Worm (Caenorhabditis elegans) whole organism, L4 larva: ENCODE measurements around the gene scl-17.
"Not testable (repeated sequence)": the region's sequence is repeated elsewhere in the genome, so short reads cannot be mapped to it uniquely, and the experiment has no call there.

ENCODE experiments used
- lin-39 ChIP-seq: fragments of 150-350 bp; optimal IDR thresholded peaks from 2 replicates; lab custom pipeline; 2014; ENCODE audit warnings: missing biosample characterization, missing genetic modification reagents, missing genetic modification characterization
- lsy-2 ChIP-seq, 2 experiments: fragments of 150-350 bp in 1 of 2; sonication (generic microtip) in 1 of 2; optimal IDR thresholded peaks; 2 replicates each; lab custom pipeline; 2014 to 2017; ENCODE audit warnings: missing biosample characterization in 2 of 2, missing genetic modification characterization in 2 of 2
- nhr-25 ChIP-seq: sonication (generic microtip); optimal IDR thresholded peaks from 2 replicates; lab custom pipeline; 2017; ENCODE audit warnings: missing genetic modification characterization, mild to moderate bottlenecking, missing compliant biosample characterization, antibody characterized with exemption, moderate library complexity, borderline replicate concordance; ENCODE audit not compliant: insufficient read depth
- pqm-1 ChIP-seq: sonication (generic microtip); optimal IDR thresholded peaks from 2 replicates; lab custom pipeline; 2017; ENCODE audit warnings: missing biosample characterization, missing genetic modification characterization
- unc-39 ChIP-seq: sonication (generic microtip); optimal IDR thresholded peaks from 2 replicates; lab custom pipeline; 2017; ENCODE audit warnings: missing biosample characterization, missing genetic modification characterization

ce11 chrII:1467711-1468110, 22.7 kb downstream of the scl-17 start, which contains the start of gene Y51H7C.1:
- not testable (repeated sequence) for TF ChIP-seq lsy-2 (tag; optimal IDR thresholded peaks at IDR 0.05; lab: Kevin White, UChicago); pqm-1 (tag; lab: Kevin White, UChicago); nhr-25 (tag; lab: Kevin White, UChicago); unc-39 (tag; lab: Kevin White, UChicago); lin-39
